Fruit fly (Drosophila melanogaster) whole organism, embryonic: ENCODE measurements around the gene Ir64a.
A peak's percentile ranks its signal among the peaks of the same experiment; 100 is the strongest.

ENCODE experiments used
- Ada2b ChIP-seq: fragments of 200-800 bp; sonication (Bioruptor generic); IDR thresholded peaks from 2 replicates; pipeline ENCODE4 v1.3.6; 2022; ENCODE audit warnings: missing biosample characterization, missing genetic modification characterization
- Atf3 ChIP-seq: fragments of 200-800 bp; sonication (Bioruptor generic); optimal IDR thresholded peaks from 3 replicates; lab custom pipeline; 2016; ENCODE audit warnings: missing biosample characterization, missing genetic modification characterization
- Bgb ChIP-seq: fragments of 200-800 bp; sonication (Bioruptor generic); IDR thresholded peaks from 2 replicates; pipeline ENCODE4 v1.3.6; 2022; ENCODE audit warnings: missing biosample characterization, missing genetic modification characterization; ENCODE audit not compliant: partially characterized antibody
- CG10147 ChIP-seq: fragments of 200-800 bp; sonication (Bioruptor generic); optimal IDR thresholded peaks from 2 replicates; lab custom pipeline; 2019; ENCODE audit warnings: missing biosample characterization, mild to moderate bottlenecking, missing genetic modification characterization, moderate library complexity
- CG10267 ChIP-seq: fragments of 200-800 bp; sonication (Bioruptor generic); optimal IDR thresholded peaks from 2 replicates; lab custom pipeline; 2018; ENCODE audit warnings: missing biosample characterization, mild to moderate bottlenecking, missing genetic modification characterization, moderate library complexity
- CG10431 ChIP-seq: fragments of 200-800 bp; sonication (Bioruptor generic); optimal IDR thresholded peaks from 3 replicates; lab custom pipeline; 2018; ENCODE audit warnings: missing biosample characterization, mild to moderate bottlenecking, missing genetic modification characterization
- CG12155 ChIP-seq: fragments of 200-800 bp; sonication (Bioruptor generic); optimal IDR thresholded peaks from 3 replicates; lab custom pipeline; 2016; ENCODE audit warnings: missing biosample characterization, missing genetic modification characterization
- CG12942 ChIP-seq: fragments of 200-800 bp; sonication (Bioruptor generic); optimal IDR thresholded peaks from 3 replicates; lab custom pipeline; 2016; ENCODE audit warnings: missing biosample characterization, missing genetic modification characterization
- CG15514 ChIP-seq: fragments of 200-800 bp; sonication (Bioruptor generic); optimal IDR thresholded peaks from 3 replicates; lab custom pipeline; 2017; ENCODE audit warnings: missing biosample characterization, missing genetic modification characterization, mild to moderate bottlenecking, moderate library complexity, missing genetic modification reagents
- CG17385 ChIP-seq: fragments of 200-800 bp; sonication (Bioruptor generic); optimal IDR thresholded peaks from 3 replicates; lab custom pipeline; 2018; ENCODE audit warnings: missing biosample characterization, mild to moderate bottlenecking, missing genetic modification characterization
- CG2712 ChIP-seq: fragments of 200-800 bp; optimal IDR thresholded peaks from 3 replicates; lab custom pipeline; 2019; ENCODE audit warnings: missing biosample characterization, mild to moderate bottlenecking, missing genetic modification characterization, moderate library complexity
- CG30020 ChIP-seq: fragments of 200-800 bp; optimal IDR thresholded peaks from 2 replicates; lab custom pipeline; 2019; ENCODE audit warnings: missing biosample characterization, mild to moderate bottlenecking, missing genetic modification characterization, moderate library complexity
- CG31365 ChIP-seq: fragments of 200-800 bp; sonication (Bioruptor generic); optimal IDR thresholded peaks from 2 replicates; lab custom pipeline; 2018; ENCODE audit warnings: missing biosample characterization, mild to moderate bottlenecking, missing genetic modification characterization
- CG32532 ChIP-seq: fragments of 200-800 bp; sonication (Bioruptor generic); IDR thresholded peaks from 2 replicates; pipeline ENCODE4 v1.3.6; 2022; ENCODE audit warnings: missing biosample characterization, missing genetic modification characterization
- CG33557 ChIP-seq: fragments of 200-800 bp; sonication (Bioruptor generic); optimal IDR thresholded peaks from 2 replicates; lab custom pipeline; 2019; ENCODE audit warnings: missing biosample characterization, mild to moderate bottlenecking, missing genetic modification characterization, moderate library complexity
- CG3847 ChIP-seq: fragments of 200-800 bp; sonication (Bioruptor generic); IDR thresholded peaks from 2 replicates; pipeline ENCODE4 v1.3.6; 2022; ENCODE audit warnings: missing biosample characterization, missing genetic modification characterization
- CG4617 ChIP-seq: fragments of 200-800 bp; sonication (Bioruptor generic); optimal IDR thresholded peaks from 3 replicates; lab custom pipeline; 2016; ENCODE audit warnings: missing biosample characterization, missing genetic modification characterization, borderline replicate concordance
- CG6813 ChIP-seq: fragments of 200-800 bp; sonication (Bioruptor generic); optimal IDR thresholded peaks from 2 replicates; lab custom pipeline; 2017; ENCODE audit warnings: missing biosample characterization, missing genetic modification characterization, mild to moderate bottlenecking, moderate library complexity, missing genetic modification reagents
- CG7963 ChIP-seq: fragments of 200-800 bp; sonication (Bioruptor generic); IDR thresholded peaks from 3 replicates; pipeline ENCODE4 v1.3.6; 2022; ENCODE audit warnings: missing biosample characterization, missing genetic modification characterization; ENCODE audit not compliant: partially characterized antibody
- Doc3 ChIP-seq: fragments of 200-800 bp; sonication (Bioruptor generic); IDR thresholded peaks from 3 replicates; pipeline ENCODE4 v1.3.6; 2022; ENCODE audit warnings: missing biosample characterization, missing genetic modification characterization; ENCODE audit not compliant: partially characterized antibody
- E2f1 ChIP-seq: fragments of 200-800 bp; sonication (Bioruptor generic); IDR thresholded peaks from 2 replicates; pipeline ENCODE4 v1.3.6; 2022; ENCODE audit warnings: missing biosample characterization, missing genetic modification characterization
- H15 ChIP-seq: fragments of 200-800 bp; sonication (Bioruptor generic); IDR thresholded peaks from 3 replicates; pipeline ENCODE4 v1.3.6; 2022; ENCODE audit warnings: missing biosample characterization, missing genetic modification characterization
- HLH4C ChIP-seq: fragments of 200-800 bp; sonication (Bioruptor generic); IDR thresholded peaks from 3 replicates; pipeline ENCODE4 v1.3.6; 2022; ENCODE audit warnings: missing biosample characterization, missing genetic modification characterization; ENCODE audit not compliant: partially characterized antibody
- MBD-R2 ChIP-seq: fragments of 200-800 bp; sonication (Bioruptor generic); IDR thresholded peaks from 2 replicates; pipeline ENCODE4 v1.3.6; 2022; ENCODE audit warnings: missing biosample characterization, missing genetic modification characterization
- Med ChIP-seq: fragments of 200-800 bp; sonication (Bioruptor generic); peaks from one replicate; lab custom pipeline; 2016; ENCODE audit warnings: missing biosample characterization, missing genetic modification characterization, mild to moderate bottlenecking, inconsistent platforms, moderate library complexity
- Sin3A ChIP-seq: fragments of >200 bp; optimal IDR thresholded peaks from 2 replicates; lab custom pipeline; 2018
- Trl ChIP-seq, 3 experiments: fragments of >200 bp in 2 of 3; fragments of 200-800 bp in 1 of 3; sonication (Bioruptor generic) in 1 of 3; optimal IDR thresholded peaks; 2 replicates in 1 of 3; 3 replicates in 2 of 3; lab custom pipeline; 2016 to 2017; ENCODE audit warnings: missing biosample characterization in 1 of 3, missing genetic modification characterization in 1 of 3
- YL-1 ChIP-seq: fragments of 200-800 bp; sonication (Bioruptor generic); optimal IDR thresholded peaks from 3 replicates; lab custom pipeline; 2017; ENCODE audit warnings: missing biosample characterization, mild to moderate bottlenecking, missing genetic modification characterization
- amos ChIP-seq: fragments of 200-800 bp; sonication (Bioruptor generic); IDR thresholded peaks from 2 replicates; pipeline ENCODE4 v1.3.6; 2022; ENCODE audit warnings: missing biosample characterization, missing genetic modification characterization; ENCODE audit not compliant: partially characterized antibody
- fru ChIP-seq: fragments of >200 bp; optimal IDR thresholded peaks from 2 replicates; lab custom pipeline; 2017
- gro ChIP-seq: fragments of 200-800 bp; sonication (Bioruptor generic); optimal IDR thresholded peaks from 2 replicates; lab custom pipeline; 2016; ENCODE audit warnings: missing biosample characterization, missing genetic modification characterization
- hbn ChIP-seq: fragments of 200-800 bp; sonication (Bioruptor generic); IDR thresholded peaks from 2 replicates; pipeline ENCODE4 v1.3.6; 2022; ENCODE audit warnings: missing biosample characterization, missing genetic modification characterization; ENCODE audit not compliant: partially characterized antibody
- insv ChIP-seq, 2 experiments: fragments of 200-800 bp; sonication (Bioruptor generic); optimal IDR thresholded peaks; 3 replicates each; lab custom pipeline; 2016 to 2018; ENCODE audit warnings: missing biosample characterization in 2 of 2, missing genetic modification characterization in 2 of 2
- lab ChIP-seq: fragments of 200-800 bp; sonication (Bioruptor generic); optimal IDR thresholded peaks from 3 replicates; lab custom pipeline; 2017; ENCODE audit warnings: missing biosample characterization, missing genetic modification characterization, mild to moderate bottlenecking, moderate library complexity, missing genetic modification reagents
- mirr ChIP-seq: fragments of 200-800 bp; sonication (Bioruptor generic); optimal IDR thresholded peaks from 3 replicates; lab custom pipeline; 2018; ENCODE audit warnings: missing biosample characterization, mild to moderate bottlenecking, missing genetic modification characterization
- mld ChIP-seq: fragments of 200-800 bp; sonication (Bioruptor generic); IDR thresholded peaks from 3 replicates; pipeline ENCODE4 v1.3.6; 2022; ENCODE audit warnings: missing biosample characterization, missing genetic modification characterization; ENCODE audit not compliant: partially characterized antibody
- pb ChIP-seq: fragments of 200-800 bp; sonication (Bioruptor generic); optimal IDR thresholded peaks from 3 replicates; lab custom pipeline; 2016; ENCODE audit warnings: missing biosample characterization, missing genetic modification characterization
- prd ChIP-seq, 3 experiments: fragments of >200 bp in 2 of 3; fragments of 200-800 bp in 1 of 3; sonication (Bioruptor generic) in 1 of 3; optimal IDR thresholded peaks in 2 of 3; IDR thresholded peaks in 1 of 3; 2 replicates in 2 of 3; 3 replicates in 1 of 3; pipeline versions ENCODE4 v1.3.6 to Lab custom; 2017 to 2022; ENCODE audit warnings: missing biosample characterization in 1 of 3, missing genetic modification characterization in 1 of 3
- ranshi ChIP-seq: fragments of 200-800 bp; sonication (Bioruptor generic); IDR thresholded peaks from 2 replicates; pipeline ENCODE4 v1.3.6; 2022; ENCODE audit warnings: missing biosample characterization, missing genetic modification characterization
- tgo ChIP-seq: fragments of 200-800 bp; sonication (Bioruptor generic); IDR thresholded peaks from 3 replicates; pipeline ENCODE4 v1.3.6; 2022; ENCODE audit warnings: missing biosample characterization, missing genetic modification characterization
- tna ChIP-seq: fragments of 200-800 bp; sonication (Bioruptor generic); IDR thresholded peaks from 2 replicates; pipeline ENCODE4 v1.3.6; 2022; ENCODE audit warnings: missing biosample characterization, missing genetic modification characterization; ENCODE audit not compliant: partially characterized antibody
- unc-4 ChIP-seq: fragments of 200-800 bp; sonication (Bioruptor generic); IDR thresholded peaks from 2 replicates; pipeline ENCODE4 v1.3.6; 2022; ENCODE audit warnings: missing biosample characterization, missing genetic modification characterization; ENCODE audit not compliant: partially characterized antibody

Ir64a gene

dm6 chr3L:5365164-5365879, 17.3 kb downstream of the Ir64a start (continued):
- no peak for TF ChIP-seq H15 (GFP tag; lab: Robert Waterston, UW)
- TF ChIP-seq CG12942, result peak; percentile 55
- TF ChIP-seq CG33557 (GFP tag; lab: Kevin White, UChicago), result no peak
- no peak for TF ChIP-seq Atf3 (GFP tag; lab: Kevin White, UChicago)
- TF ChIP-seq tgo, result no peak
- TF ChIP-seq pb (GFP tag; lab: Kevin White, UChicago), result no peak
- no peak for TF ChIP-seq CG30020 (tag; lab: Kevin White, UChicago)
- no peak for TF ChIP-seq Doc3 (GFP tag; lab: Robert Waterston, UW)
- TF ChIP-seq CG10147 (GFP tag; lab: Kevin White, UChicago), result no peak
- no peak for TF ChIP-seq CG10267 (tag; lab: Kevin White, UChicago)
- TF ChIP-seq gro (GFP tag; lab: Kevin White, UChicago), result no peak

dm6 chr3L:5360039-5360988, 22.3 kb downstream of the Ir64a start, which contains the start of gene Cyt-c1:
Cyt-c1 (plus strand) TSS chr3L:5360211.
- TF ChIP-seq CG12155 (GFP tag; lab: Kevin White, UChicago), result peak; percentile 98
- TF ChIP-seq Ada2b, result 0 out of 2 replicates have a peak, but pooled peaks have one; percentile 12
- peak; percentile 21; the same call in 1 of the 2 replicates for TF ChIP-seq tna
- TF ChIP-seq insv (GFP tag; optimal IDR thresholded peaks at IDR 0.05; lab: Kevin White, UChicago), result peak in 1 of 2 experiments; percentile 80
- TF ChIP-seq E2f1 (GFP tag; lab: Robert Waterston, UW), result no peak
- TF ChIP-seq unc-4 (GFP tag; lab: Robert Waterston, UW), result peak; percentile 50; the same call in 1 of the 2 replicates
- peak; percentile 21; the same call in 1 of the 3 replicates for TF ChIP-seq HLH4C
- peak; percentile 0 for TF ChIP-seq CG10431 (GFP tag; lab: Kevin White, UChicago)
- peak; percentile 59; the same call in 1 of the 2 replicates for TF ChIP-seq Bgb (GFP tag; lab: Robert Waterston, UW)
- peak; percentile 95 for TF ChIP-seq CG17385 (GFP tag; lab: Kevin White, UChicago)
- TF ChIP-seq CG7963 (GFP tag; lab: Robert Waterston, UW), result 0 out of 3 replicates have a peak, but pooled peaks have one; percentile 45
- no peak for TF ChIP-seq mirr (GFP tag; lab: Kevin White, UChicago)
- TF ChIP-seq YL-1 (GFP tag; lab: Kevin White, UChicago), result peak; percentile 76
- TF ChIP-seq mld (GFP tag; lab: Robert Waterston, UW), result 0 out of 3 replicates have a peak, but pooled peaks have one; percentile 13
- peak; percentile 59 for TF ChIP-seq Med
- TF ChIP-seq lab (GFP tag; lab: Kevin White, UChicago), result peak; percentile 2
- peak; percentile 76 for TF ChIP-seq amos (GFP tag; lab: Robert Waterston, UW)
- no peak for TF ChIP-seq CG31365 (tag; lab: Kevin White, UChicago)
- TF ChIP-seq prd (optimal IDR thresholded peaks at IDR 0.05; lab: Kevin White, UChicago), result no peak
- TF ChIP-seq prd (GFP tag; IDR thresholded peaks at IDR 0.05; lab: Robert Waterston, UW), result 0 out of 3 replicates have a peak, but pooled peaks have one; percentile 22
- peak; percentile 18 for TF ChIP-seq Sin3A (lab: Kevin White, UChicago)
- peak; percentile 53 for TF ChIP-seq CG4617 (GFP tag; lab: Kevin White, UChicago)
- TF ChIP-seq CG2712 (tag; lab: Kevin White, UChicago), result peak; percentile 6
- peak; percentile 41 for TF ChIP-seq MBD-R2 (GFP tag; lab: Robert Waterston, UW)
- TF ChIP-seq fru (lab: Kevin White, UChicago), result peak; percentile 3
- TF ChIP-seq CG32532, result peak; percentile 43; the same call in 1 of the 2 replicates
- TF ChIP-seq hbn (GFP tag; lab: Robert Waterston, UW), result peak; percentile 47; the same call in 1 of the 2 replicates
- TF ChIP-seq CG15514 (GFP tag; lab: Kevin White, UChicago), result peak; percentile 45
- TF ChIP-seq Trl (optimal IDR thresholded peaks at IDR 0.05; lab: Kevin White, UChicago), result peak in 1 of 2 experiments; percentile 16
- TF ChIP-seq Trl (GFP tag; optimal IDR thresholded peaks at IDR 0.05; lab: Kevin White, UChicago), result no peak
- peak; percentile 16 for TF ChIP-seq CG6813
- no peak for TF ChIP-seq Atf3 (GFP tag; lab: Kevin White, UChicago)
- TF ChIP-seq ranshi (GFP tag; lab: Robert Waterston, UW), result peak; percentile 13; the same call in 1 of the 2 replicates
- TF ChIP-seq CG3847 (GFP tag; lab: Robert Waterston, UW), result 0 out of 2 replicates have a peak, but pooled peaks have one; percentile 14
